Fruit fly (Drosophila melanogaster) whole organism, embryonic: ENCODE measurements around the gene CG42489.

ENCODE experiments used
- Abd-B ChIP-seq: fragments of 200-800 bp; sonication (Bioruptor generic); optimal IDR thresholded peaks from 2 replicates; lab custom pipeline; 2018; ENCODE audit warnings: missing biosample characterization, mild to moderate bottlenecking, missing genetic modification characterization, moderate library complexity
- Adf1 ChIP-seq: fragments of 200-800 bp; sonication (Bioruptor generic); IDR thresholded peaks from 2 replicates; pipeline ENCODE4 v1.3.6; 2022; ENCODE audit warnings: missing biosample characterization, missing genetic modification characterization
- B-H1 ChIP-seq: fragments of 200-800 bp; sonication (Bioruptor generic); IDR thresholded peaks from 3 replicates; pipeline ENCODE4 v1.3.6; 2022; ENCODE audit warnings: missing biosample characterization, missing genetic modification characterization
- Bgb ChIP-seq: fragments of 200-800 bp; sonication (Bioruptor generic); IDR thresholded peaks from 2 replicates; pipeline ENCODE4 v1.3.6; 2022; ENCODE audit warnings: missing biosample characterization, missing genetic modification characterization; ENCODE audit not compliant: partially characterized antibody
- CG12071 ChIP-seq: fragments of 200-800 bp; sonication (Bioruptor generic); optimal IDR thresholded peaks from 3 replicates; lab custom pipeline; 2018; ENCODE audit warnings: missing biosample characterization, mild to moderate bottlenecking, missing genetic modification characterization
- CG12769 ChIP-seq: fragments of 200-800 bp; sonication (Bioruptor generic); optimal IDR thresholded peaks from 2 replicates; lab custom pipeline; 2019; ENCODE audit warnings: missing biosample characterization, mild to moderate bottlenecking, missing genetic modification characterization, moderate library complexity
- CG13123 ChIP-seq: fragments of 200-800 bp; sonication (Bioruptor generic); optimal IDR thresholded peaks from 2 replicates; lab custom pipeline; 2016; ENCODE audit warnings: missing biosample characterization, missing genetic modification characterization
- CG15479 ChIP-seq: fragments of 200-800 bp; sonication (Bioruptor generic); optimal IDR thresholded peaks from 3 replicates; lab custom pipeline; 2019; ENCODE audit warnings: missing biosample characterization, mild to moderate bottlenecking, missing genetic modification characterization, moderate library complexity
- CG17328 ChIP-seq: fragments of 200-800 bp; sonication (Bioruptor generic); IDR thresholded peaks from 2 replicates; pipeline ENCODE4 v1.3.6; 2022; ENCODE audit warnings: missing biosample characterization, missing genetic modification characterization
- CG17829 ChIP-seq: fragments of 200-800 bp; optimal IDR thresholded peaks from 2 replicates; lab custom pipeline; 2019; ENCODE audit warnings: missing biosample characterization, mild to moderate bottlenecking, missing genetic modification characterization, moderate library complexity
- CG18476 ChIP-seq: fragments of 200-800 bp; sonication (Bioruptor generic); optimal IDR thresholded peaks from 2 replicates; lab custom pipeline; 2016; ENCODE audit warnings: missing biosample characterization, mild to moderate bottlenecking, missing genetic modification characterization
- CG2678 ChIP-seq: fragments of 200-800 bp; sonication (Bioruptor generic); optimal IDR thresholded peaks from 3 replicates; lab custom pipeline; 2019; ENCODE audit warnings: missing biosample characterization, mild to moderate bottlenecking, missing genetic modification characterization, moderate library complexity
- CG2889 ChIP-seq: fragments of 200-800 bp; sonication (Bioruptor generic); IDR thresholded peaks from 3 replicates; pipeline ENCODE4 v1.3.6; 2022; ENCODE audit warnings: missing biosample characterization, missing genetic modification characterization
- CG4424 ChIP-seq: fragments of 200-800 bp; sonication (Bioruptor generic); optimal IDR thresholded peaks from 3 replicates; lab custom pipeline; 2016; ENCODE audit warnings: missing biosample characterization, missing genetic modification characterization
- CG6689 ChIP-seq: fragments of 200-800 bp; sonication (Bioruptor generic); IDR thresholded peaks from 2 replicates; pipeline ENCODE4 v1.3.6; 2022; ENCODE audit warnings: missing biosample characterization, missing genetic modification characterization
- CG8281 ChIP-seq: fragments of 200-800 bp; sonication (Bioruptor generic); optimal IDR thresholded peaks from 2 replicates; lab custom pipeline; 2018; ENCODE audit warnings: missing biosample characterization, mild to moderate bottlenecking, missing genetic modification characterization, moderate library complexity
- CG9437 ChIP-seq: fragments of 200-800 bp; sonication (Bioruptor generic); optimal IDR thresholded peaks from 2 replicates; lab custom pipeline; 2018; ENCODE audit warnings: missing biosample characterization, mild to moderate bottlenecking, missing genetic modification characterization
- CG9797 ChIP-seq: fragments of 200-800 bp; sonication (Bioruptor generic); optimal IDR thresholded peaks from 3 replicates; lab custom pipeline; 2018; ENCODE audit warnings: missing biosample characterization, mild to moderate bottlenecking, missing genetic modification characterization
- D ChIP-seq, 2 experiments: fragments of 200-800 bp in 1 of 2; fragments of >200 bp in 1 of 2; sonication (Bioruptor generic) in 1 of 2; optimal IDR thresholded peaks; 2 replicates in 1 of 2; 3 replicates in 1 of 2; lab custom pipeline; 2017; ENCODE audit warnings: mild to moderate bottlenecking in 1 of 2, missing biosample characterization in 1 of 2, missing genetic modification characterization in 1 of 2, missing genetic modification reagents in 1 of 2
- Dref ChIP-seq: fragments of 200-800 bp; sonication (Bioruptor generic); IDR thresholded peaks from 2 replicates; pipeline ENCODE4 v1.3.6; 2022; ENCODE audit warnings: missing biosample characterization, missing genetic modification characterization
- E2f2 ChIP-seq: fragments of 200-800 bp; sonication (Bioruptor generic); IDR thresholded peaks from 2 replicates; pipeline ENCODE4 v1.3.6; 2022; ENCODE audit warnings: missing biosample characterization, missing genetic modification characterization
- Fer2 ChIP-seq: fragments of 200-800 bp; sonication (Bioruptor generic); optimal IDR thresholded peaks from 2 replicates; lab custom pipeline; 2018; ENCODE audit warnings: missing biosample characterization, mild to moderate bottlenecking, missing genetic modification characterization, moderate library complexity
- Fer3 ChIP-seq: fragments of 200-800 bp; sonication (Bioruptor generic); optimal IDR thresholded peaks from 2 replicates; lab custom pipeline; 2018; ENCODE audit warnings: missing biosample characterization, mild to moderate bottlenecking, missing genetic modification characterization, moderate library complexity
- HLH54F ChIP-seq: fragments of 200-800 bp; sonication (Bioruptor generic); optimal IDR thresholded peaks from 3 replicates; lab custom pipeline; 2016; ENCODE audit warnings: missing biosample characterization, missing genetic modification characterization
- HLHmδ ChIP-seq: fragments of 200-800 bp; sonication (Bioruptor generic); optimal IDR thresholded peaks from 2 replicates; lab custom pipeline; 2018; ENCODE audit warnings: missing biosample characterization, mild to moderate bottlenecking, missing genetic modification characterization, moderate library complexity
- HmgZ ChIP-seq: fragments of 200-800 bp; sonication (Bioruptor generic); optimal IDR thresholded peaks from 2 replicates; lab custom pipeline; 2018; ENCODE audit warnings: missing biosample characterization, mild to moderate bottlenecking, missing genetic modification characterization
- Mes4 ChIP-seq: fragments of 200-800 bp; sonication (Bioruptor generic); optimal IDR thresholded peaks from 2 replicates; lab custom pipeline; 2016; ENCODE audit warnings: missing biosample characterization, missing genetic modification characterization
- Myb ChIP-seq: fragments of 200-800 bp; sonication (Bioruptor generic); optimal IDR thresholded peaks from 2 replicates; lab custom pipeline; 2016; ENCODE audit warnings: missing biosample characterization, missing genetic modification characterization
- NC2β ChIP-seq: fragments of 200-800 bp; sonication (Bioruptor generic); optimal IDR thresholded peaks from 2 replicates; lab custom pipeline; 2016; ENCODE audit warnings: missing biosample characterization, missing genetic modification characterization
- Nf-YA ChIP-seq: fragments of 200-800 bp; sonication (Bioruptor generic); IDR thresholded peaks from 2 replicates; pipeline ENCODE4 v1.3.6; 2022; ENCODE audit warnings: missing biosample characterization, missing genetic modification characterization
- Nf-YB ChIP-seq: fragments of 200-800 bp; sonication (Bioruptor generic); optimal IDR thresholded peaks from 3 replicates; lab custom pipeline; 2019; ENCODE audit warnings: missing biosample characterization, mild to moderate bottlenecking, missing genetic modification characterization, moderate library complexity
- Rx ChIP-seq: fragments of 200-800 bp; sonication (Bioruptor generic); IDR thresholded peaks from 2 replicates; pipeline ENCODE4 v1.3.6; 2022; ENCODE audit warnings: missing biosample characterization, missing genetic modification characterization
- Sin3A ChIP-seq: fragments of >200 bp; optimal IDR thresholded peaks from 2 replicates; lab custom pipeline; 2018
- Taf1 ChIP-seq: fragments of 200-800 bp; sonication (Bioruptor generic); IDR thresholded peaks from 2 replicates; pipeline ENCODE4 v1.3.6; 2022; ENCODE audit warnings: missing biosample characterization, missing genetic modification characterization
- aop ChIP-seq: fragments of 200-800 bp; sonication (Bioruptor generic); IDR thresholded peaks from 2 replicates; pipeline ENCODE4 v1.3.6; 2022; ENCODE audit warnings: missing biosample characterization, missing genetic modification characterization
- ara ChIP-seq: fragments of 200-800 bp; sonication (Bioruptor generic); IDR thresholded peaks from 2 replicates; pipeline ENCODE4 v1.3.6; 2022; ENCODE audit warnings: missing biosample characterization, missing genetic modification characterization
- az2 ChIP-seq: fragments of 200-800 bp; sonication (Bioruptor generic); optimal IDR thresholded peaks from 3 replicates; lab custom pipeline; 2016; ENCODE audit warnings: missing biosample characterization, missing genetic modification characterization
- dmrt99B ChIP-seq: fragments of 200-800 bp; sonication (Bioruptor generic); optimal IDR thresholded peaks from 2 replicates; lab custom pipeline; 2018; ENCODE audit warnings: missing biosample characterization, mild to moderate bottlenecking, missing genetic modification characterization, moderate library complexity
- eve ChIP-seq, 2 experiments: fragments of >200 bp; optimal IDR thresholded peaks; 2 replicates each; lab custom pipeline; 2017; ENCODE audit warnings: missing biosample characterization in 2 of 2, missing genetic modification characterization in 2 of 2
- ewg ChIP-seq: fragments of 200-800 bp; sonication (Bioruptor generic); optimal IDR thresholded peaks from 3 replicates; lab custom pipeline; 2017; ENCODE audit warnings: mild to moderate bottlenecking, missing biosample characterization, missing genetic modification reagents, missing genetic modification characterization
- fd64A ChIP-seq: fragments of 200-800 bp; sonication (Bioruptor generic); optimal IDR thresholded peaks from 3 replicates; lab custom pipeline; 2018; ENCODE audit warnings: missing biosample characterization, mild to moderate bottlenecking, missing genetic modification characterization
- gem ChIP-seq: fragments of 200-800 bp; sonication (Bioruptor generic); optimal IDR thresholded peaks from 2 replicates; lab custom pipeline; 2019; ENCODE audit warnings: missing biosample characterization, mild to moderate bottlenecking, missing genetic modification characterization, moderate library complexity
- lov ChIP-seq, 2 experiments: fragments of 200-800 bp in 1 of 2; fragments of >200 bp in 1 of 2; sonication (Bioruptor generic) in 1 of 2; IDR thresholded peaks in 1 of 2; optimal IDR thresholded peaks in 1 of 2; 2 replicates in 1 of 2; 3 replicates in 1 of 2; pipeline versions ENCODE4 v1.3.6 to Lab custom; 2017 to 2022; ENCODE audit warnings: missing biosample characterization in 1 of 2, missing genetic modification characterization in 1 of 2
- maf-S ChIP-seq: fragments of 200-800 bp; sonication (Bioruptor generic); optimal IDR thresholded peaks from 2 replicates; lab custom pipeline; 2016; ENCODE audit warnings: missing biosample characterization, missing genetic modification characterization
- schlank ChIP-seq: fragments of 200-800 bp; sonication (Bioruptor generic); optimal IDR thresholded peaks from 2 replicates; lab custom pipeline; 2018; ENCODE audit warnings: missing biosample characterization, mild to moderate bottlenecking, missing genetic modification characterization
- sisA ChIP-seq: fragments of 200-800 bp; sonication (Bioruptor generic); IDR thresholded peaks from 2 replicates; pipeline ENCODE4 v1.3.6; 2022; ENCODE audit warnings: missing biosample characterization, missing genetic modification characterization
- stc ChIP-seq: fragments of 200-800 bp; sonication (Bioruptor generic); IDR thresholded peaks from 2 replicates; pipeline ENCODE4 v1.3.6; 2022; ENCODE audit warnings: missing biosample characterization, missing genetic modification characterization
- trem ChIP-seq: fragments of 200-800 bp; optimal IDR thresholded peaks from 3 replicates; lab custom pipeline; 2019; ENCODE audit warnings: missing biosample characterization, mild to moderate bottlenecking, missing genetic modification characterization, moderate library complexity
- zfh1 ChIP-seq: fragments of 200-800 bp; sonication (Bioruptor generic); IDR thresholded peaks from 3 replicates; pipeline ENCODE4 v1.3.6; 2022; ENCODE audit warnings: missing biosample characterization, missing genetic modification characterization

CG42489 gene

DNA sequence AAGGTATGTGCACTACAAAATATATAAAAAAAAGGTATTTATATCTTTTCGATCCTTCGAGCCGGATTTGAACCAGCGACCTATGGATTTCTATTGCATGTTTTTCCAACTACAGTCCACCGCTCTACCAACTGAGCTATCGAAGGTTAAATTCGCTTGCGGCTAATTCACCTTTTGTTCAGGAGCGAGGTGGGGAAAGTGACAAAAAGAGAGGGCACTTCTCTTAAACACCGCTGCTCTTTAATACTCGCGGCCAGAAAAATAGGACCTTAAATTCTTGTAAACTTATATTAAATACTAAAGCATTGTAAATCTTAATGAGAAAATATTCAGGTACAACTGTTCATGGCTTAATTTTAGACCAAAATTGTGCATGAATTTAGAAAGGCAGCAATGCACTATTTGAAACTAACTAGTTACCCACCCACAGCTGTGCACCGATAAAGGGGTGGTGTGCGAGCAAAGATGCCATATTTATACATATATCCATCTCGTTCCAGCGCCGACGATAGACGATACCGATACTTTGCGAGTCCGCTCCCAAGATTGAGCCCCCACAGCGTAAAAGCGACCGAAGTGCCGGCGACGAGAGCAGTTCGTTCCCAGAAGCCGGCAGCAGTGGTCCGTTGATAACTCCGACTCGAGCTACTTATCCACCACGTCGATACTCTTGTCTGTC is 14.6 kb upstream of the CG42489 start (continued):
- peak; percentile 55 for TF ChIP-seq CG15479 (GFP tag; lab: Kevin White, UChicago)
- TF ChIP-seq dmrt99B (tag; lab: Kevin White, UChicago) = peak; percentile 98
- peak; percentile 99 for TF ChIP-seq CG12071 (GFP tag; lab: Kevin White, UChicago)
- TF ChIP-seq Fer2 = peak; percentile 92
- TF ChIP-seq fd64A (GFP tag; lab: Kevin White, UChicago) = peak; percentile 98
- no peak for TF ChIP-seq eve (GFP tag; optimal IDR thresholded peaks at IDR 0.05; lab: Kevin White, UChicago)
- peak; percentile 84 for TF ChIP-seq E2f2 (GFP tag; lab: Robert Waterston, UW)
- peak; percentile 98 for TF ChIP-seq CG4424 (GFP tag; lab: Kevin White, UChicago)
- peak; percentile 97 for TF ChIP-seq HLH54F (GFP tag; lab: Kevin White, UChicago)
- peak; percentile 94 for TF ChIP-seq ewg
- peak; percentile 98 for TF ChIP-seq ara (GFP tag; lab: Robert Waterston, UW)
- peak; percentile 88 for TF ChIP-seq CG2889 (GFP tag; lab: Robert Waterston, UW)
- TF ChIP-seq CG2678 (tag; lab: Kevin White, UChicago) = peak; percentile 98
- peak; percentile 96 for TF ChIP-seq trem (tag; lab: Kevin White, UChicago)
- peak; percentile 91 for TF ChIP-seq CG9437 (GFP tag; lab: Kevin White, UChicago)
- TF ChIP-seq CG17328 (GFP tag; lab: Robert Waterston, UW) = peak; percentile 98
- no peak for TF ChIP-seq Sin3A
- peak; percentile 96 for TF ChIP-seq schlank (tag; lab: Kevin White, UChicago)
- TF ChIP-seq aop (GFP tag; lab: Robert Waterston, UW) = peak; percentile 83
- TF ChIP-seq Bgb (GFP tag; lab: Robert Waterston, UW) = peak; percentile 66
- peak; percentile 72 for TF ChIP-seq Dref
- TF ChIP-seq CG18476 = peak; percentile 98
- peak; percentile 98 for TF ChIP-seq stc
- TF ChIP-seq D (optimal IDR thresholded peaks at IDR 0.05; lab: Kevin White, UChicago) = no peak
- TF ChIP-seq D (GFP tag; optimal IDR thresholded peaks at IDR 0.05; lab: Kevin White, UChicago) = peak; percentile 97
- peak; percentile 99 for TF ChIP-seq CG17829
- peak; percentile 68 for TF ChIP-seq CG9797 (GFP tag; lab: Kevin White, UChicago)
- peak; percentile 99 for TF ChIP-seq CG12769 (tag; lab: Kevin White, UChicago)
- peak; percentile 87 for TF ChIP-seq CG8281 (tag; lab: Kevin White, UChicago)
- TF ChIP-seq gem = peak; percentile 99
- TF ChIP-seq Fer3 (tag; lab: Kevin White, UChicago) = peak; percentile 97
- TF ChIP-seq Adf1 = peak; percentile 82
- peak; percentile 95 for TF ChIP-seq B-H1 (GFP tag; lab: Robert Waterston, UW)
- TF ChIP-seq Mes4 (GFP tag; lab: Kevin White, UChicago) = peak; percentile 94
- peak; percentile 94 for TF ChIP-seq Taf1 (GFP tag; lab: Robert Waterston, UW)
- TF ChIP-seq Rx (GFP tag; lab: Robert Waterston, UW) = peak; percentile 96
- peak; percentile 96 for TF ChIP-seq maf-S (GFP tag; lab: Kevin White, UChicago)
- peak; percentile 96 for TF ChIP-seq CG13123
- TF ChIP-seq Nf-YB = peak; percentile 89
- TF ChIP-seq zfh1 (GFP tag; lab: Robert Waterston, UW) = peak; percentile 98
- TF ChIP-seq HmgZ (tag; lab: Kevin White, UChicago) = peak; percentile 99
- TF ChIP-seq sisA = peak; percentile 95
- peak; percentile 60 for TF ChIP-seq HLHmδ (GFP tag; lab: Kevin White, UChicago)
- TF ChIP-seq az2 (GFP tag; lab: Kevin White, UChicago) = peak; percentile 98
- peak; percentile 93 for TF ChIP-seq Abd-B
- TF ChIP-seq Nf-YA (GFP tag; lab: Robert Waterston, UW) = peak; percentile 96
- no peak for TF ChIP-seq lov (optimal IDR thresholded peaks at IDR 0.05; lab: Kevin White, UChicago)
- TF ChIP-seq lov (GFP tag; IDR thresholded peaks at IDR 0.05; lab: Robert Waterston, UW) = peak; percentile 94
- peak; percentile 98 for TF ChIP-seq NC2β (GFP tag; lab: Kevin White, UChicago)
- peak; percentile 88 for TF ChIP-seq Myb (GFP tag; lab: Kevin White, UChicago)
- TF ChIP-seq CG6689 (GFP tag; lab: Robert Waterston, UW) = peak; percentile 97
